Worm (Caenorhabditis elegans) whole organism, L3 larva: Measurements from ENCODE around the gene srd-66.

Source experiments
- R02D3.7 ChIP-seq: fragments of 150-350 bp; optimal IDR thresholded peaks from 2 replicates; lab custom pipeline; 2014; ENCODE audit warnings: missing biosample characterization, missing genetic modification characterization
- ZK546.5 ChIP-seq: sonication (generic microtip); optimal IDR thresholded peaks from 2 replicates; lab custom pipeline; 2017; ENCODE audit warnings: missing biosample characterization, missing genetic modification characterization
- aly-2 ChIP-seq: fragments of 150-350 bp; optimal IDR thresholded peaks from 2 replicates; lab custom pipeline; 2014; ENCODE audit warnings: missing biosample characterization, missing genetic modification characterization
- ama-1 ChIP-seq: fragments of 150-350 bp; optimal IDR thresholded peaks from 2 replicates; lab custom pipeline; 2018
- ceh-16 ChIP-seq: sonication (generic microtip); optimal IDR thresholded peaks from 2 replicates; lab custom pipeline; 2017; ENCODE audit warnings: missing biosample characterization, missing genetic modification characterization
- daf-12 ChIP-seq: fragments of 150-350 bp; optimal IDR thresholded peaks from 2 replicates; lab custom pipeline; 2014; ENCODE audit warnings: missing biosample characterization, missing genetic modification reagents, missing genetic modification characterization
- egl-5 ChIP-seq: fragments of 150-350 bp; optimal IDR thresholded peaks from 2 replicates; lab custom pipeline; 2017; ENCODE audit warnings: missing biosample characterization, missing genetic modification reagents, missing genetic modification characterization, inconsistent platforms
- elt-1 ChIP-seq: fragments of 150-350 bp; optimal IDR thresholded peaks from 2 replicates; lab custom pipeline; 2014; ENCODE audit warnings: missing biosample characterization, missing genetic modification characterization
- elt-3 ChIP-seq, 3 experiments: fragments of 150-350 bp in 1 of 3; sonication (generic microtip) in 2 of 3; optimal IDR thresholded peaks; 2 replicates in 2 of 3; 4 replicates in 1 of 3; lab custom pipeline; 2014 to 2017; ENCODE audit warnings: missing biosample characterization in 3 of 3, missing genetic modification characterization in 3 of 3
- eor-1 ChIP-seq, 2 experiments: fragments of 150-350 bp; optimal IDR thresholded peaks; 2 replicates each; lab custom pipeline; 2014 to 2018; ENCODE audit warnings: missing biosample characterization in 2 of 2, missing genetic modification characterization in 2 of 2
- fkh-10 ChIP-seq: sonication (generic microtip); optimal IDR thresholded peaks from 2 replicates; lab custom pipeline; 2017; ENCODE audit warnings: missing biosample characterization, missing genetic modification reagents, missing genetic modification characterization
- fkh-2 ChIP-seq: fragments of 150-350 bp; optimal IDR thresholded peaks from 2 replicates; lab custom pipeline; 2014; ENCODE audit warnings: missing biosample characterization, missing genetic modification reagents, missing genetic modification characterization
- fos-1 ChIP-seq: fragments of 150-350 bp; optimal IDR thresholded peaks from 2 replicates; lab custom pipeline; 2014; ENCODE audit warnings: missing biosample characterization, missing genetic modification characterization
- jun-1 ChIP-seq: fragments of 150-350 bp; optimal IDR thresholded peaks from 2 replicates; lab custom pipeline; 2014; ENCODE audit warnings: missing biosample characterization, missing genetic modification reagents, missing genetic modification characterization
- lin-15B ChIP-seq: fragments of 150-350 bp; optimal IDR thresholded peaks from 2 replicates; lab custom pipeline; 2014; ENCODE audit warnings: missing biosample characterization, missing genetic modification characterization
- lin-39 ChIP-seq: fragments of 150-350 bp; optimal IDR thresholded peaks from 2 replicates; lab custom pipeline; 2018; ENCODE audit warnings: missing biosample characterization, missing genetic modification reagents, missing genetic modification characterization
- lsy-12 ChIP-seq: sonication (generic microtip); optimal IDR thresholded peaks from 2 replicates; lab custom pipeline; 2016; ENCODE audit warnings: mild to moderate bottlenecking, missing genetic modification characterization, missing compliant biosample characterization
- mdl-1 ChIP-seq: fragments of 150-350 bp; optimal IDR thresholded peaks from 2 replicates; lab custom pipeline; 2014; ENCODE audit warnings: missing biosample characterization, missing genetic modification characterization
- mml-1 ChIP-seq: fragments of 150-350 bp; sonication (generic microtip); optimal IDR thresholded peaks from 3 replicates; lab custom pipeline; 2014; ENCODE audit warnings: missing biosample characterization, missing genetic modification characterization
- nfya-1 ChIP-seq: sonication (generic microtip); optimal IDR thresholded peaks from 2 replicates; lab custom pipeline; 2017; ENCODE audit warnings: missing genetic modification characterization, mild to moderate bottlenecking, missing compliant biosample characterization, antibody characterized with exemption, moderate library complexity; ENCODE audit not compliant: insufficient read depth
- nhr-11 ChIP-seq: fragments of 150-350 bp; optimal IDR thresholded peaks from 2 replicates; lab custom pipeline; 2014; ENCODE audit warnings: missing biosample characterization, missing genetic modification characterization
- nhr-12 ChIP-seq: fragments of 150-350 bp; optimal IDR thresholded peaks from 2 replicates; lab custom pipeline; 2014; ENCODE audit warnings: missing biosample characterization, missing genetic modification characterization
- nhr-237 ChIP-seq: fragments of 150-350 bp; optimal IDR thresholded peaks from 2 replicates; lab custom pipeline; 2014; ENCODE audit warnings: missing biosample characterization, missing genetic modification characterization
- nhr-25 ChIP-seq: sonication (generic microtip); optimal IDR thresholded peaks from 2 replicates; lab custom pipeline; 2017; ENCODE audit warnings: missing biosample characterization, missing genetic modification characterization
- nhr-43 ChIP-seq: sonication (generic microtip); optimal IDR thresholded peaks from 2 replicates; lab custom pipeline; 2016; ENCODE audit warnings: mild to moderate bottlenecking, missing genetic modification characterization, missing compliant biosample characterization; ENCODE audit not compliant: poor library complexity, severe bottlenecking
- nhr-76 ChIP-seq: fragments of 150-350 bp; sonication (generic microtip); optimal IDR thresholded peaks from 5 replicates; lab custom pipeline; 2014; ENCODE audit warnings: missing biosample characterization, missing genetic modification characterization
- nhr-77 ChIP-seq: fragments of 150-350 bp; optimal IDR thresholded peaks from 2 replicates; lab custom pipeline; 2014; ENCODE audit warnings: missing biosample characterization, missing genetic modification characterization
- pha-4 ChIP-seq: fragments of 150-350 bp; optimal IDR thresholded peaks from 2 replicates; lab custom pipeline; 2014; ENCODE audit warnings: missing biosample characterization, missing genetic modification reagents, missing genetic modification characterization
- pqm-1 ChIP-seq: fragments of 150-350 bp; optimal IDR thresholded peaks from 2 replicates; lab custom pipeline; 2017; ENCODE audit warnings: missing biosample characterization, missing genetic modification characterization, inconsistent platforms
- sea-2 ChIP-seq: fragments of 150-350 bp; sonication (generic microtip); optimal IDR thresholded peaks from 4 replicates; lab custom pipeline; 2014; ENCODE audit warnings: missing biosample characterization, missing genetic modification reagents, missing genetic modification characterization
- skn-1 ChIP-seq: fragments of 150-350 bp; optimal IDR thresholded peaks from 2 replicates; lab custom pipeline; 2014; ENCODE audit warnings: missing biosample characterization, missing genetic modification characterization
- tbx-2 ChIP-seq: sonication (generic microtip); optimal IDR thresholded peaks from 2 replicates; lab custom pipeline; 2016; ENCODE audit warnings: mild to moderate bottlenecking, missing genetic modification characterization, missing compliant biosample characterization
- unc-39 ChIP-seq: sonication (generic microtip); optimal IDR thresholded peaks from 4 replicates; lab custom pipeline; 2017; ENCODE audit warnings: missing biosample characterization, missing genetic modification characterization
- unc-62 ChIP-seq: fragments of 150-350 bp; sonication (generic microtip); optimal IDR thresholded peaks from 4 replicates; lab custom pipeline; 2014; ENCODE audit warnings: missing biosample characterization, missing genetic modification reagents, missing genetic modification characterization
- ztf-11 ChIP-seq: fragments of 150-350 bp; optimal IDR thresholded peaks from 2 replicates; lab custom pipeline; 2014; ENCODE audit warnings: missing biosample characterization, missing genetic modification characterization
- ztf-4 ChIP-seq: fragments of 150-350 bp; optimal IDR thresholded peaks from 2 replicates; lab custom pipeline; 2014; ENCODE audit warnings: missing biosample characterization, missing genetic modification characterization

Gene srd-66

DNA sequence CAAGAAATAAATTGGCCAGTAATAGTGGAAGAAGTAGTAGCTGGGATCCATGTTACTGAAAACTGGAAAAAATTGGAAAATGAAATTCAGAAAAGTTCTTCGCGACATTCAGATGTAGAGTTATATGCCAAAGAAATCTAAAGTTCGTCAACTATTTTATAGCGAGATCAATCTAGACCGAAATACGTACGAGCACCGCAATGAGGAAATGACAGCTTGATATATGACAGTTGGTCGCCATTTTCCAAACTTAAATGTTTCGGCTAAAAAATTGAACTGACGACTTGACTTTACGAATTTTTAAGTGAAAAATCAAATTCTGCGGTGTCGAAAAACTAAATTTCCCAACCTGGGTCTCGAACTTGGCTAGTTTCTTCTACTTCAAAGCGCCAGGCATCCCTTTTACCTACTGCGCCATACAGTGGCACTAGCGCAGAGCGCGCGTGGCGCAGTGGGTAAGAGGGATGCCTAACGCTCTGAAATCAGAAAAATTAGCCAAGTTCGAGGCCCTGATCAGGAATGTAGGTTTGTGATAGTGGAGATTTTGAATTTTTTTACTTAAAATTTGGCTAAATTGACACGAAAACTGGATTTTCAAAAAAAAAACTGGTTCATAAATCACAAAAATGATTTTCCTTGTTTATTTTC lies at the start of gene srd-66:
TSS of gene srd-66 (minus strand) at position 51 of the 648 bp plus-strand sequence.
- TF ChIP-seq ama-1 (lab: Kevin White, UChicago): no peak
- no peak for TF ChIP-seq nhr-43 (tag; lab: Kevin White, UChicago)
- TF ChIP-seq lsy-12 (tag; lab: Kevin White, UChicago): no peak
- no peak for TF ChIP-seq daf-12 (tag; lab: Kevin White, UChicago)
- no peak for TF ChIP-seq elt-1 (tag; lab: Kevin White, UChicago)
- no peak for TF ChIP-seq eor-1 (tag; optimal IDR thresholded peaks at IDR 0.05; lab: Kevin White, UChicago)
- TF ChIP-seq ztf-4 (tag; lab: Kevin White, UChicago): no peak
- TF ChIP-seq jun-1: no peak
- TF ChIP-seq mml-1: no peak
- no peak for TF ChIP-seq fkh-2 (tag; lab: Kevin White, UChicago)
- no peak for TF ChIP-seq nhr-77 (tag; lab: Kevin White, UChicago)
- no peak for TF ChIP-seq ZK546.5 (tag; lab: Kevin White, UChicago)

DNA sequence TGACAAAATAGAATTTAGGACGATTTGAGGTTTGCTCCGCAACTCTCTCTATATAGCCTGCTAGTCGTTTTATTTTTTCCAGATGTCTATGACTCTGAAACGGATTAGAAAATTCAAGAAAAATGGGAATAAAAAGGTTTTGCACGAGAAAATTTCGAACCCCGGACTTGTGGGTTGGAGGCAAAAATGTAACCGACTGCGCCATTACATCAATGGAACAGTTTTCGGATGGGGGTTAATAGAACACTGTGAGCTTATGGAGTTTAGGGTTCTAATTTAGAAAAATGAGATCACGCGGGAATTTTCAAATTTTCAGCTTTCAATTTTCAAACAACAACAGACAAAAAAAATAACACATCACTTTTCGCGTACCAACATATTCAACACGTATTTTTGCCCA lies 49.3 kb upstream of the srd-66 start:
- TF ChIP-seq jun-1: no peak
- TF ChIP-seq ztf-4 (tag; lab: Kevin White, UChicago): no peak
- TF ChIP-seq nhr-77 (tag; lab: Kevin White, UChicago): no peak
- no peak for TF ChIP-seq aly-2 (tag; lab: Kevin White, UChicago)
- TF ChIP-seq elt-1 (tag; lab: Kevin White, UChicago): no peak
- TF ChIP-seq nfya-1 (tag; lab: Kevin White, UChicago): no peak
- no peak for TF ChIP-seq eor-1 (tag; optimal IDR thresholded peaks at IDR 0.05; lab: Kevin White, UChicago)
- TF ChIP-seq nhr-43 (tag; lab: Kevin White, UChicago): no peak
- TF ChIP-seq tbx-2 (tag; lab: Kevin White, UChicago): no peak
- TF ChIP-seq nhr-237 (tag; lab: Kevin White, UChicago): no peak
- no peak for TF ChIP-seq nhr-25
- no peak for TF ChIP-seq sea-2 (GFP tag; lab: Kevin White, UChicago)
- TF ChIP-seq fkh-10: no peak
- TF ChIP-seq lin-15B (tag; lab: Kevin White, UChicago): no peak
- TF ChIP-seq nhr-11 (tag; lab: Kevin White, UChicago): no peak
- no peak for TF ChIP-seq lin-39
- TF ChIP-seq mdl-1 (tag; lab: Kevin White, UChicago): no peak

DNA sequence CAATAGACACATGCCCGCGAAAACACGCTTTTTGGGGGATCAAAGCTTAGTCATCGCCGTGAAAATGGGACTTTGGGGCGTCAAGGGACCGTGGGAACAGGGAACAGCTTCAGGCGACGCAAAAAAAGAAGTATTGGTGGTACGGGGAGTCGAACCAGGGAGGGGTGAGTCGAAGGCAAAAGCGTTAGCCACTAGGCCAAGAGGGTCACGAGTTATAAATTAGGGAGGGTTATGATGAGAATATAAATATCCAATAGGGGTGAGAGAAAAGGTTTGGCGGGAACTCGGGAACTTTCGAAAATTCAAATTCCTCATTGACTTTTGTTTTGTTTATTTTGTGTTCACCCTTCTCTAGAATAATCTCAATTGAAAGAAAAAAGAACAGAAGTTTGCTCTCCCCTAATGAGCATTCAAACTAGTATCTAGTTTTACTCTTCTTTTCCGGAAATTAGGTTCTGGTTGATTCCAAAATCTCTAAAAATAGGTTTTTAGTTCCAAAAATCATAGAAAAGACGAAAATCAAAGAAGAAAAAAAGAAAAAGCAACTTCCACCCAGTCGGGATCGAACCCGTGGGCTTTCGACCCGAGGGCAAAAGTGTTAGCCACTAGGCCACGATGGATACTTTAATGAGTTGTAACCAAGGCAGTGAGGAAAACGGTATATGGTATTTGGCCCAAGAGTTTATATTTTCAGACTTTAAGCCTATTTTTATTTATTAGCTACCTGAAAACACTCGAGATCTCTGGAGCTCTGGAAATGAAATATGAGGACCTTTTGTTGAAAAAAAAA lies 48.5 kb upstream of the srd-66 start:
- TF ChIP-seq mml-1 (no peak), unc-39 (tag; lab: Kevin White, UChicago) (no peak), daf-12 (tag; lab: Kevin White, UChicago) (no peak), unc-62 (GFP tag; lab: Kevin White, UChicago) (no peak), fos-1 (tag; lab: Kevin White, UChicago) (no peak), ztf-4 (tag; lab: Kevin White, UChicago) (no peak), ceh-16 (tag; lab: Kevin White, UChicago) (no peak), lin-39 (no peak), nhr-25 (no peak), mdl-1 (tag; lab: Kevin White, UChicago) (no peak), pha-4 (tag; lab: Kevin White, UChicago) (no peak), nhr-77 (tag; lab: Kevin White, UChicago) (no peak), elt-3 (tag; optimal IDR thresholded peaks at IDR 0.05; lab: Kevin White, UChicago) (no peak), egl-5 (tag; lab: Kevin White, UChicago) (no peak), pqm-1 (tag; lab: Kevin White, UChicago) (no peak), eor-1 (tag; optimal IDR thresholded peaks at IDR 0.05; lab: Kevin White, UChicago) (no peak), R02D3.7 (no peak), fkh-10 (no peak)

DNA sequence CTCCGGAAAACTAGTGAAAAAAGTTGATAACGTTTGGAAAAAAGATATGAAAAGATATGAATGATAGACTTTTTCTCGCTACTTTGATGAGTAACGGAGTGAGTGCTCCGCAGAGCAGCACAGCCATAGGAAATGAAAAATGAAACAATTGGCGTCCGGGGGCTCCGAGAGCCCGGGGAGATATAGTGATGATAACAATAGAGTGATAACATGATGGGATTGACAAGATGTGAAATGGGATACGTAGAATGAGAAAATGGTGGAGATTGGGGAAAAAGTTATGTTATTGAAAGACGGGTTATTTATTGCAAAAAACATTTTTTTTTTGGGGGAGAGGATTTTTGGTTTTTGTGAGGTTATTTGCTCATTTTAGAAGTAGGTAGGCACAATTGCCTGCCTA lies 45.1 kb upstream of the srd-66 start:
- TF ChIP-seq ztf-11 (tag; lab: Kevin White, UChicago): no peak
- no peak for TF ChIP-seq nhr-76 (tag; lab: Kevin White, UChicago)
- no peak for TF ChIP-seq skn-1
- no peak for TF ChIP-seq jun-1
- no peak for TF ChIP-seq nhr-12
- TF ChIP-seq fos-1 (tag; lab: Kevin White, UChicago): no peak
